ENCODE assay signal across 1 fruit fly cellular context in genomic region chr3L:8865185-8865584, dm6.
TF ChIP-seq lines count a peak whose summit lies in the region.

No protein-coding gene starts in this region.

TF ChIP-seq in whole organism, embryonic, 481 proteins besides CTCF, POLR2A, EP300 and RAD21 (continued from another document):
- no peak for TF ChIP-seq Atf3 (GFP tag; optimal IDR thresholded peaks at IDR 0.05; lab: Kevin White, UChicago)
- no peak for TF ChIP-seq CG4617 (GFP tag; optimal IDR thresholded peaks at IDR 0.05; lab: Kevin White, UChicago; ENCODE audit: borderline replicate concordance)
- TF ChIP-seq mam (GFP tag; optimal IDR thresholded peaks at IDR 0.05; lab: Kevin White, UChicago): no peak
- no peak for TF ChIP-seq bowl (GFP tag; IDR thresholded peaks at IDR 0.05; lab: Robert Waterston, UW)
- TF ChIP-seq crp (GFP tag; optimal IDR thresholded peaks at IDR 0.05; lab: Kevin White, UChicago): no peak
- no peak for TF ChIP-seq NC2β (GFP tag; optimal IDR thresholded peaks at IDR 0.05; lab: Kevin White, UChicago)
- no peak for TF ChIP-seq CG17186 (GFP tag; optimal IDR thresholded peaks at IDR 0.05; lab: Kevin White, UChicago)
- TF ChIP-seq CG33213 (GFP tag; optimal IDR thresholded peaks at IDR 0.05; lab: Kevin White, UChicago): no peak
- no peak for TF ChIP-seq zen (tag; optimal IDR thresholded peaks at IDR 0.05; lab: Kevin White, UChicago)
- TF ChIP-seq zfh2 (GFP tag; optimal IDR thresholded peaks at IDR 0.05; lab: Kevin White, UChicago): no peak
- no peak for TF ChIP-seq CrebB (tag; optimal IDR thresholded peaks at IDR 0.05; lab: Kevin White, UChicago)
- no peak for TF ChIP-seq Gug (GFP tag; IDR thresholded peaks at IDR 0.05; lab: Robert Waterston, UW)
- TF ChIP-seq bigmax (GFP tag; optimal IDR thresholded peaks at IDR 0.05; lab: Kevin White, UChicago): no peak
- TF ChIP-seq CG31441 (GFP tag; IDR thresholded peaks at IDR 0.05; lab: Robert Waterston, UW): no peak
- TF ChIP-seq gcm2 (GFP tag; optimal IDR thresholded peaks at IDR 0.05; lab: Kevin White, UChicago): no peak
- TF ChIP-seq da (GFP tag; optimal IDR thresholded peaks at IDR 0.05; lab: Kevin White, UChicago): no peak
- TF ChIP-seq unc-4 (GFP tag; IDR thresholded peaks at IDR 0.05; lab: Robert Waterston, UW; ENCODE audit: partially characterized antibody): no peak
- TF ChIP-seq CG11723 (GFP tag; optimal IDR thresholded peaks at IDR 0.05; lab: Kevin White, UChicago): no peak
- TF ChIP-seq CG5953 (GFP tag; IDR thresholded peaks at IDR 0.05; lab: Robert Waterston, UW): 0 out of 2 replicates have a peak, but pooled peaks have one; percentile 15
- no peak for TF ChIP-seq CG32532 (GFP tag; IDR thresholded peaks at IDR 0.05; lab: Robert Waterston, UW)
- TF ChIP-seq chinmo (GFP tag; IDR thresholded peaks at IDR 0.05; lab: Robert Waterston, UW; ENCODE audit: partially characterized antibody): 0 out of 4 replicates have a peak, but pooled peaks have one; percentile 63
- TF ChIP-seq CG11504 (tag; optimal IDR thresholded peaks at IDR 0.05; lab: Kevin White, UChicago): peak; percentile 13
- TF ChIP-seq ATbp (GFP tag; optimal IDR thresholded peaks at IDR 0.05; lab: Kevin White, UChicago): no peak
- TF ChIP-seq unpg (GFP tag; optimal IDR thresholded peaks at IDR 0.05; lab: Kevin White, UChicago): peak; percentile 25
- TF ChIP-seq CG8478 (optimal IDR thresholded peaks at IDR 0.05; lab: Kevin White, UChicago): no peak
- TF ChIP-seq org-1 (GFP tag; optimal IDR thresholded peaks at IDR 0.05; lab: Kevin White, UChicago): no peak
- no peak for TF ChIP-seq CG7963 (GFP tag; IDR thresholded peaks at IDR 0.05; lab: Robert Waterston, UW; ENCODE audit: partially characterized antibody)
- TF ChIP-seq zen2 (GFP tag; IDR thresholded peaks at IDR 0.05; lab: Robert Waterston, UW; ENCODE audit: partially characterized antibody): no peak
- no peak for TF ChIP-seq Dref (GFP tag; IDR thresholded peaks at IDR 0.05; lab: Robert Waterston, UW)
- no peak for TF ChIP-seq CG3163 (GFP tag; optimal IDR thresholded peaks at IDR 0.05; lab: Kevin White, UChicago)
- TF ChIP-seq prd (optimal IDR thresholded peaks at IDR 0.05; lab: Kevin White, UChicago): no peak
- TF ChIP-seq prd (GFP tag; IDR thresholded peaks at IDR 0.05; lab: Robert Waterston, UW): peak; percentile 47; the same call in 2 of the 3 replicates
- no peak for TF ChIP-seq CG10565 (GFP tag; optimal IDR thresholded peaks at IDR 0.05; lab: Kevin White, UChicago)
- TF ChIP-seq CG7357 (GFP tag; IDR thresholded peaks at IDR 0.05; lab: Robert Waterston, UW): no peak
- no peak for TF ChIP-seq zfh1 (GFP tag; IDR thresholded peaks at IDR 0.05; lab: Robert Waterston, UW)
- TF ChIP-seq klu (GFP tag; IDR thresholded peaks at IDR 0.05; lab: Robert Waterston, UW): no peak
- TF ChIP-seq inv (GFP tag; IDR thresholded peaks at IDR 0.05; lab: Robert Waterston, UW; ENCODE audit: partially characterized antibody): no peak
- TF ChIP-seq CG16863 (GFP tag; optimal IDR thresholded peaks at IDR 0.05; lab: Kevin White, UChicago): no peak
- no peak for TF ChIP-seq CG7786 (GFP tag; optimal IDR thresholded peaks at IDR 0.05; lab: Kevin White, UChicago)
- no peak for TF ChIP-seq CG13123 (GFP tag; optimal IDR thresholded peaks at IDR 0.05; lab: Kevin White, UChicago)
- TF ChIP-seq hth (optimal IDR thresholded peaks at IDR 0.05; lab: Kevin White, UChicago): no peak
- TF ChIP-seq cwo (GFP tag; optimal IDR thresholded peaks at IDR 0.05; lab: Kevin White, UChicago): no peak
- TF ChIP-seq dan (GFP tag; IDR thresholded peaks at IDR 0.05; lab: Robert Waterston, UW): no peak
- peak; percentile 8 for TF ChIP-seq lab (GFP tag; optimal IDR thresholded peaks at IDR 0.05; lab: Kevin White, UChicago)
- TF ChIP-seq CG4282 (GFP tag; optimal IDR thresholded peaks at IDR 0.05; lab: Kevin White, UChicago): no peak
- TF ChIP-seq CG15696 (tag; optimal IDR thresholded peaks at IDR 0.05; lab: Kevin White, UChicago): no peak
- TF ChIP-seq CG7372 (GFP tag; IDR thresholded peaks at IDR 0.05; lab: Robert Waterston, UW): 0 out of 2 replicates have a peak, but pooled peaks have one; percentile 17
- peak; percentile 43 for TF ChIP-seq CG10209 (GFP tag; optimal IDR thresholded peaks at IDR 0.05; lab: Kevin White, UChicago)
- TF ChIP-seq grn (GFP tag; optimal IDR thresholded peaks at IDR 0.05; lab: Kevin White, UChicago): no peak
- no peak for TF ChIP-seq CG2202 (tag; optimal IDR thresholded peaks at IDR 0.05; lab: Kevin White, UChicago)
- TF ChIP-seq Spps (tag; optimal IDR thresholded peaks at IDR 0.05; lab: Kevin White, UChicago): no peak
- TF ChIP-seq Poxn (GFP tag; IDR thresholded peaks at IDR 0.05; lab: Robert Waterston, UW): no peak
- no peak for TF ChIP-seq ac (GFP tag; optimal IDR thresholded peaks at IDR 0.05; lab: Kevin White, UChicago)
- peak; percentile 21 for TF ChIP-seq twi (tag; optimal IDR thresholded peaks at IDR 0.05; lab: Kevin White, UChicago)
- no peak for TF ChIP-seq CG32772 (GFP tag; IDR thresholded peaks at IDR 0.05; lab: Robert Waterston, UW)
- no peak for TF ChIP-seq Mrtf (GFP tag; IDR thresholded peaks at IDR 0.05; lab: Robert Waterston, UW)
- TF ChIP-seq pnt (GFP tag; optimal IDR thresholded peaks at IDR 0.05; lab: Kevin White, UChicago): no peak
- no peak for TF ChIP-seq CG2889 (GFP tag; IDR thresholded peaks at IDR 0.05; lab: Robert Waterston, UW)
- TF ChIP-seq eyg (GFP tag; optimal IDR thresholded peaks at IDR 0.05; lab: Kevin White, UChicago): no peak
- no peak for TF ChIP-seq CG2129 (GFP tag; IDR thresholded peaks at IDR 0.05; lab: Robert Waterston, UW; ENCODE audit: partially characterized antibody)
- peak; percentile 53 for TF ChIP-seq Ptx1 (GFP tag; IDR thresholded peaks at IDR 0.05; lab: Robert Waterston, UW)
- TF ChIP-seq Atf6 (GFP tag; IDR thresholded peaks at IDR 0.05; lab: Robert Waterston, UW): no peak
- TF ChIP-seq trem (tag; optimal IDR thresholded peaks at IDR 0.05; lab: Kevin White, UChicago): no peak
- no peak for TF ChIP-seq CG2116 (GFP tag; optimal IDR thresholded peaks at IDR 0.05; lab: Kevin White, UChicago)
- no peak for TF ChIP-seq Myb (GFP tag; optimal IDR thresholded peaks at IDR 0.05; lab: Kevin White, UChicago)
- no peak for TF ChIP-seq ind (GFP tag; optimal IDR thresholded peaks at IDR 0.05; lab: Kevin White, UChicago)
- TF ChIP-seq odd (GFP tag; optimal IDR thresholded peaks at IDR 0.05; lab: Kevin White, UChicago): no peak
- TF ChIP-seq sob (GFP tag; IDR thresholded peaks at IDR 0.05; lab: Robert Waterston, UW): no peak
- no peak for TF ChIP-seq pan (optimal IDR thresholded peaks at IDR 0.05; lab: Kevin White, UChicago)
- TF ChIP-seq pan (GFP tag; optimal IDR thresholded peaks at IDR 0.05 in 1 of 2, IDR thresholded peaks at IDR 0.05 in 1 of 2): peak in 1 of 2 experiments; percentile 22
- peak in 1 of 2 experiments; percentile 16 for TF ChIP-seq Hr51 (GFP tag; optimal IDR thresholded peaks at IDR 0.05; lab: Kevin White, UChicago)
- peak; percentile 84 for TF ChIP-seq Med (GFP tag; lab: Kevin White, UChicago)
- no peak for TF ChIP-seq MTF-1 (GFP tag; optimal IDR thresholded peaks at IDR 0.05; lab: Kevin White, UChicago; ENCODE audit: borderline replicate concordance)
- TF ChIP-seq CG12391 (tag; optimal IDR thresholded peaks at IDR 0.05; lab: Kevin White, UChicago): peak; percentile 25
- no peak for TF ChIP-seq Xbp1 (GFP tag; optimal IDR thresholded peaks at IDR 0.05; lab: Kevin White, UChicago)
- TF ChIP-seq CG7745 (tag; optimal IDR thresholded peaks at IDR 0.05; lab: Kevin White, UChicago): no peak
- TF ChIP-seq nerfin-1 (tag; optimal IDR thresholded peaks at IDR 0.05; lab: Kevin White, UChicago): no peak
- no peak for TF ChIP-seq onecut (GFP tag; IDR thresholded peaks at IDR 0.05; lab: Robert Waterston, UW)
- no peak for TF ChIP-seq fd102C (GFP tag; optimal IDR thresholded peaks at IDR 0.05; lab: Kevin White, UChicago)
- no peak for TF ChIP-seq CG4854 (GFP tag; optimal IDR thresholded peaks at IDR 0.05; lab: Kevin White, UChicago)
- TF ChIP-seq CG9932 (GFP tag; IDR thresholded peaks at IDR 0.05; lab: Robert Waterston, UW): no peak
- TF ChIP-seq Fer1 (GFP tag; optimal IDR thresholded peaks at IDR 0.05; lab: Kevin White, UChicago): no peak
- 0 out of 3 replicates have a peak, but pooled peaks have one; percentile 19 for TF ChIP-seq H15 (GFP tag; IDR thresholded peaks at IDR 0.05; lab: Robert Waterston, UW)
- TF ChIP-seq tx (GFP tag; optimal IDR thresholded peaks at IDR 0.05; lab: Kevin White, UChicago): no peak
- no peak for TF ChIP-seq schlank (tag; optimal IDR thresholded peaks at IDR 0.05; lab: Kevin White, UChicago)
- no peak for TF ChIP-seq Elba2 (GFP tag; optimal IDR thresholded peaks at IDR 0.05; lab: Kevin White, UChicago)
- peak; percentile 78 for TF ChIP-seq sr (GFP tag; IDR thresholded peaks at IDR 0.05; lab: Robert Waterston, UW)
- TF ChIP-seq tgo (GFP tag; IDR thresholded peaks at IDR 0.05; lab: Robert Waterston, UW): peak; percentile 52; the same call in 2 of the 3 replicates
- peak; percentile 72 for TF ChIP-seq sens (GFP tag; lab: Kevin White, UChicago)
- no peak for TF ChIP-seq Mad (GFP tag; optimal IDR thresholded peaks at IDR 0.05; lab: Kevin White, UChicago)
- TF ChIP-seq CG4730 (GFP tag; IDR thresholded peaks at IDR 0.05; lab: Robert Waterston, UW): 0 out of 2 replicates have a peak, but pooled peaks have one; percentile 26
- no peak for TF ChIP-seq pfk (GFP tag; optimal IDR thresholded peaks at IDR 0.05; lab: Kevin White, UChicago)
- no peak for TF ChIP-seq B-H2 (GFP tag; optimal IDR thresholded peaks at IDR 0.05; lab: Kevin White, UChicago)
- TF ChIP-seq CG34376 (GFP tag; optimal IDR thresholded peaks at IDR 0.05; lab: Kevin White, UChicago): no peak
- no peak for TF ChIP-seq wek (GFP tag; optimal IDR thresholded peaks at IDR 0.05; lab: Kevin White, UChicago)
- TF ChIP-seq slp2 (GFP tag; optimal IDR thresholded peaks at IDR 0.05; lab: Kevin White, UChicago): no peak
- no peak for TF ChIP-seq CG3726 (GFP tag; IDR thresholded peaks at IDR 0.05; lab: Robert Waterston, UW)
- TF ChIP-seq CG6791 (GFP tag; IDR thresholded peaks at IDR 0.05; lab: Robert Waterston, UW; ENCODE audit: partially characterized antibody): no peak
- TF ChIP-seq CG10654 (GFP tag; optimal IDR thresholded peaks at IDR 0.05; lab: Kevin White, UChicago): no peak
- TF ChIP-seq Rx (GFP tag; IDR thresholded peaks at IDR 0.05; lab: Robert Waterston, UW): no peak
- TF ChIP-seq BtbVII (GFP tag; optimal IDR thresholded peaks at IDR 0.05; lab: Kevin White, UChicago): no peak
- no peak for TF ChIP-seq CG13296 (GFP tag; optimal IDR thresholded peaks at IDR 0.05; lab: Kevin White, UChicago)
- no peak for TF ChIP-seq CG8388 (GFP tag; optimal IDR thresholded peaks at IDR 0.05; lab: Kevin White, UChicago)
- TF ChIP-seq CG11456 (GFP tag; IDR thresholded peaks at IDR 0.05; lab: Robert Waterston, UW): no peak
- TF ChIP-seq CG11560 (tag; IDR thresholded peaks at IDR 0.05; lab: Robert Waterston, UW): no peak
- no peak for TF ChIP-seq CG10462 (GFP tag; optimal IDR thresholded peaks at IDR 0.05; lab: Kevin White, UChicago)
- no peak for TF ChIP-seq CG11696 (GFP tag; IDR thresholded peaks at IDR 0.05; lab: Robert Waterston, UW)
- no peak for TF ChIP-seq Adf1 (GFP tag; IDR thresholded peaks at IDR 0.05; lab: Robert Waterston, UW)
- no peak for TF ChIP-seq CG10366 (GFP tag; IDR thresholded peaks at IDR 0.05; lab: Robert Waterston, UW)
- TF ChIP-seq danr (GFP tag; IDR thresholded peaks at IDR 0.05; lab: Robert Waterston, UW): no peak
- peak; percentile 89 for TF ChIP-seq sd (tag; optimal IDR thresholded peaks at IDR 0.05; lab: Kevin White, UChicago)
- TF ChIP-seq CG12299 (tag; optimal IDR thresholded peaks at IDR 0.05; lab: Kevin White, UChicago): no peak
- TF ChIP-seq CG16779 (GFP tag; IDR thresholded peaks at IDR 0.05; lab: Robert Waterston, UW): no peak
- TF ChIP-seq CG31224 (GFP tag; IDR thresholded peaks at IDR 0.05; lab: Robert Waterston, UW): no peak
- no peak for TF ChIP-seq CG6683 (GFP tag; optimal IDR thresholded peaks at IDR 0.05; lab: Kevin White, UChicago)
- no peak for TF ChIP-seq dmrt11E (tag; optimal IDR thresholded peaks at IDR 0.05; lab: Kevin White, UChicago)
- no peak for TF ChIP-seq CG3995 (GFP tag; optimal IDR thresholded peaks at IDR 0.05; lab: Kevin White, UChicago)
